Worm (Caenorhabditis elegans) whole organism, midembryonic: ENCODE data around the gene ZK1240.2.

Experiments
- T22C8.4 ChIP-seq: fragments of 200-800 bp; sonication (Bioruptor generic); IDR thresholded peaks from 2 replicates; pipeline ENCODE4 v1.3.6; 2022; ENCODE audit warnings: missing genetic modification characterization, missing compliant biosample characterization
- cog-1 ChIP-seq: sonication (generic microtip); optimal IDR thresholded peaks from 2 replicates; lab custom pipeline; 2016; ENCODE audit warnings: missing genetic modification characterization, missing compliant biosample characterization
- flt-1 ChIP-seq: fragments of 200-800 bp; sonication (Bioruptor generic); IDR thresholded peaks from 2 replicates; pipeline ENCODE4 v1.3.6; 2022; ENCODE audit warnings: missing genetic modification characterization, missing compliant biosample characterization
- klf-2 ChIP-seq: fragments of 200-800 bp; sonication (Bioruptor generic); conservative IDR thresholded peaks from 2 replicates; pipeline ENCODE4 v1.3.6; 2022; ENCODE audit warnings: missing genetic modification reagents, missing genetic modification characterization, missing compliant biosample characterization
- med-1 ChIP-seq: sonication (generic microtip); optimal IDR thresholded peaks from 2 replicates; lab custom pipeline; 2017; ENCODE audit warnings: missing genetic modification characterization, mild to moderate bottlenecking, missing compliant biosample characterization, antibody characterized with exemption, missing genetic modification reagents; ENCODE audit not compliant: insufficient read depth
- ref-1 ChIP-seq: fragments of 200-800 bp; sonication (Bioruptor generic); conservative IDR thresholded peaks from 2 replicates; pipeline ENCODE4 v1.3.6; 2022; ENCODE audit warnings: missing genetic modification reagents, missing genetic modification characterization, missing compliant biosample characterization
- tab-1 ChIP-seq: fragments of 200-800 bp; sonication (Bioruptor generic); IDR thresholded peaks from 2 replicates; pipeline ENCODE4 v1.3.6; 2022; ENCODE audit warnings: missing genetic modification characterization, missing compliant biosample characterization
- ztf-23 ChIP-seq: fragments of 200-800 bp; sonication (Bioruptor generic); IDR thresholded peaks from 2 replicates; pipeline ENCODE4 v1.3.6; 2022; ENCODE audit warnings: missing genetic modification reagents, missing genetic modification characterization, missing compliant biosample characterization
- ztf-29 ChIP-seq: fragments of 200-800 bp; sonication (Bioruptor generic); IDR thresholded peaks from 2 replicates; pipeline ENCODE4 v1.3.6; 2022; ENCODE audit warnings: missing genetic modification reagents, missing genetic modification characterization, missing compliant biosample characterization

- TF ChIP-seq flt-1 (GFP tag; lab: Robert Waterston, UW) (no peak), tab-1 (GFP tag; lab: Robert Waterston, UW) (no peak), med-1 (no peak), ref-1 (GFP tag; lab: Robert Waterston, UW) (no peak), T22C8.4 (GFP tag; lab: Robert Waterston, UW) (no peak), ztf-29 (GFP tag; lab: Robert Waterston, UW) (no peak), klf-2 (no peak), ztf-23 (no peak), cog-1 (no peak)
Measured at ce11 chrII:2279263-2279662, 43.9 kb upstream of the ZK1240.2 start, which contains the start of gene K09F6.6.
